Worm (Caenorhabditis elegans): ENCODE data around the gene sri-32.
"Not testable (repeated sequence)": the region's sequence is repeated elsewhere in the genome, so short reads cannot be mapped to it uniquely, and the experiment has no call there.

DNA sequence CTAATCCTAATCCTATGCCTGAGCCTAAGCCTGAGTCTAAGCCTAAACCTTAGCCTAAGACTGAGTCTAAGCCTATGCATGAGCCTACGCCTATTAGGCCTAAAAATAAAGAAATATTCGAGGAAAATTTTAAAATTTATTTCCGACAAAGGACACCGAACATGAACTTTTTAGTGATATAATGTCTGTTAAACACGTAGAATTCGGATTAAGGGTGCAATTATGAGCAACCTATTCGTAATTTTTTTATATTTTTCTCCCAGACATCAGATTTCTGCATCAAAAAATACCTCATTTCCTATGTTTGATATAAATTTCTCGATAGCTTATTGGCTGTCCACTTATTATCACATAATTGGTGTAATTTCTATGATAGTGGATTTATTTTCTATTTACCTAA is 34.8 kb upstream of the sri-32 start, which contains the start of gene Y27F2A.11:
- not testable (repeated sequence) for TF ChIP-seq nfya-2 (GFP tag; IDR thresholded peaks at IDR 0.05); unc-62 (GFP tag; optimal IDR thresholded peaks at IDR 0.05); lsl-1 (GFP tag; optimal IDR thresholded peaks at IDR 0.05); dpl-1 (GFP tag; optimal IDR thresholded peaks at IDR 0.05); F37B4.10 (GFP tag; IDR thresholded peaks at IDR 0.05); mes-4 (tag; optimal IDR thresholded peaks at IDR 0.05); F10E7.11 (tag; optimal IDR thresholded peaks at IDR 0.05); snpc-3.4 (tag; optimal IDR thresholded peaks at IDR 0.05); chd-7 (tag; optimal IDR thresholded peaks at IDR 0.05); efl-1 (GFP tag; optimal IDR thresholded peaks at IDR 0.05); F55B11.4 (tag; optimal IDR thresholded peaks at IDR 0.05; ENCODE audit: borderline replicate concordance, insufficient read depth); ztf-28 (GFP tag; IDR thresholded peaks at IDR 0.05); B0336.3 (GFP tag; IDR thresholded peaks at IDR 0.05)

Data from whole organism, young adult.